Fruit fly (Drosophila melanogaster) whole organism, pupa: Measurements from ENCODE around the gene Gr93d.
A peak's percentile ranks its signal among the peaks of the same experiment; 100 is the strongest.

ENCODE experiments used
- CG10348 ChIP-seq: fragments of 200-800 bp; sonication (Bioruptor generic); IDR thresholded peaks from 2 replicates; pipeline ENCODE4 v1.3.6; 2022; ENCODE audit warnings: missing biosample characterization, missing genetic modification characterization
- CG12605 ChIP-seq: fragments of 200-800 bp; sonication (Bioruptor generic); IDR thresholded peaks from 2 replicates; pipeline ENCODE4 v1.3.6; 2022; ENCODE audit warnings: missing biosample characterization, missing genetic modification characterization
- CG13204 ChIP-seq: fragments of 200-800 bp; sonication (Bioruptor generic); optimal IDR thresholded peaks from 2 replicates; lab custom pipeline; 2018; ENCODE audit warnings: missing biosample characterization, mild to moderate bottlenecking, missing genetic modification characterization, moderate library complexity
- CG14655 ChIP-seq: fragments of 200-800 bp; sonication (Bioruptor generic); optimal IDR thresholded peaks from 3 replicates; lab custom pipeline; 2017; ENCODE audit warnings: mild to moderate bottlenecking, missing biosample characterization, missing genetic modification reagents, missing genetic modification characterization
- CG15710 ChIP-seq: fragments of 200-800 bp; sonication (Bioruptor generic); optimal IDR thresholded peaks from 2 replicates; lab custom pipeline; 2018; ENCODE audit warnings: missing biosample characterization, mild to moderate bottlenecking, missing genetic modification characterization, moderate library complexity
- CG17806 ChIP-seq: fragments of 200-800 bp; sonication (Bioruptor generic); optimal IDR thresholded peaks from 2 replicates; lab custom pipeline; 2018; ENCODE audit warnings: missing biosample characterization, mild to moderate bottlenecking, missing genetic modification characterization, moderate library complexity
- CG32121 ChIP-seq: fragments of 200-800 bp; sonication (Bioruptor generic); IDR thresholded peaks from 2 replicates; pipeline ENCODE4 v1.3.6; 2022; ENCODE audit warnings: missing biosample characterization, missing genetic modification characterization
- CG34367 ChIP-seq: fragments of 200-800 bp; sonication (Bioruptor generic); optimal IDR thresholded peaks from 2 replicates; lab custom pipeline; 2018; ENCODE audit warnings: missing biosample characterization, mild to moderate bottlenecking, missing genetic modification characterization
- CG4496 ChIP-seq: fragments of 200-800 bp; sonication (Bioruptor generic); IDR thresholded peaks from 3 replicates; pipeline ENCODE4 v1.3.6; 2022; ENCODE audit warnings: missing biosample characterization, missing genetic modification characterization
- CG8159 ChIP-seq: fragments of 200-800 bp; sonication (Bioruptor generic); optimal IDR thresholded peaks from 3 replicates; lab custom pipeline; 2018; ENCODE audit warnings: missing biosample characterization, mild to moderate bottlenecking, missing genetic modification characterization, moderate library complexity
- CG8301 ChIP-seq: fragments of 200-800 bp; sonication (Bioruptor generic); optimal IDR thresholded peaks from 2 replicates; lab custom pipeline; 2018; ENCODE audit warnings: missing biosample characterization, mild to moderate bottlenecking, missing genetic modification characterization
- CG9948 ChIP-seq: fragments of 200-800 bp; sonication (Bioruptor generic); optimal IDR thresholded peaks from 2 replicates; lab custom pipeline; 2018; ENCODE audit warnings: missing biosample characterization, mild to moderate bottlenecking, missing genetic modification characterization, moderate library complexity
- D1 ChIP-seq: fragments of 200-800 bp; sonication (Bioruptor generic); optimal IDR thresholded peaks from 2 replicates; lab custom pipeline; 2018; ENCODE audit warnings: missing biosample characterization, mild to moderate bottlenecking, missing genetic modification characterization, moderate library complexity
- EcR ChIP-seq: fragments of 200-800 bp; sonication (Bioruptor generic); optimal IDR thresholded peaks from 3 replicates; lab custom pipeline; 2019; ENCODE audit warnings: missing biosample characterization, missing genetic modification characterization, mild to moderate bottlenecking, moderate library complexity, missing genetic modification reagents
- Ets98B ChIP-seq: fragments of 200-800 bp; sonication (Bioruptor generic); IDR thresholded peaks from 2 replicates; pipeline ENCODE4 v1.3.6; 2022; ENCODE audit warnings: missing biosample characterization, missing genetic modification characterization
- Pif1A ChIP-seq: fragments of 200-800 bp; sonication (Bioruptor generic); optimal IDR thresholded peaks from 3 replicates; lab custom pipeline; 2016; ENCODE audit warnings: missing biosample characterization, missing genetic modification characterization
- Pif1B ChIP-seq: fragments of 200-800 bp; sonication (Bioruptor generic); optimal IDR thresholded peaks from 3 replicates; lab custom pipeline; 2016; ENCODE audit warnings: missing biosample characterization, missing genetic modification characterization
- Snoo ChIP-seq: fragments of 200-800 bp; sonication (Bioruptor generic); optimal IDR thresholded peaks from 3 replicates; lab custom pipeline; 2017; ENCODE audit warnings: missing biosample characterization, mild to moderate bottlenecking, missing genetic modification characterization, inconsistent platforms
- fd96Ca ChIP-seq: fragments of 200-800 bp; sonication (Bioruptor generic); IDR thresholded peaks from 3 replicates; pipeline ENCODE4 v1.3.6; 2022; ENCODE audit warnings: missing biosample characterization, missing genetic modification characterization
- gl ChIP-seq: fragments of 200-800 bp; sonication (Bioruptor generic); optimal IDR thresholded peaks from 2 replicates; lab custom pipeline; 2018; ENCODE audit warnings: missing biosample characterization, mild to moderate bottlenecking, missing genetic modification characterization
- rn ChIP-seq: fragments of 200-800 bp; sonication (Bioruptor generic); IDR thresholded peaks from 2 replicates; pipeline ENCODE4 v1.3.6; 2022; ENCODE audit warnings: missing biosample characterization, missing genetic modification characterization

Gene Gr93d

DNA sequence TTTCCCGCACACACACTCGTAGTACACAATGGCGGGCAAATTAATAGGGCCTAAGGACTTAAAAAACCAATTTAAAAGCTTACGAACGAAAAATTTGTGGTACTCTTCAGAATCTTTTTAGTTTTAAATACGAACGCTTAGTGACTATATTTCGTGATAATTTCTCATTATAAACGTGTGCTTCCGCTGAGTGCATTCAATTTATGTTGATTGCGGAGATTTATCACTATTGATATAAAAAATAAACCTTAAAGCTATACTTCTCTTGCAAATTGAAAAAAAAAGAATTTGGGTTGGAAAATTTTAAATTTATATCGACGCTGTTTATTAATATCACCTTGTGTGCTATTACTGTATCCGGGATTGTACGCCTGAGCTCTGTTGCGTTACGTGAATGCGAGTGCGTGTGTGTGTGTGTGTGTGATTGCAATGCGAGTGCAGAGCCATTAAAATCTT, 2.6 kb upstream of the Gr93d start:
- TF ChIP-seq Ets98B (GFP tag; lab: Robert Waterston, UW) (peak; percentile 78), EcR (GFP tag; lab: Kevin White, UChicago) (peak; percentile 43), gl (tag; lab: Kevin White, UChicago) (peak; percentile 49), Pif1A (peak; percentile 90), CG8301 (tag; lab: Kevin White, UChicago) (peak; percentile 92), CG14655 (GFP tag; lab: Kevin White, UChicago) (peak; percentile 96), CG15710 (tag; lab: Kevin White, UChicago) (peak; percentile 93), CG9948 (tag; lab: Kevin White, UChicago) (peak; percentile 91), CG4496 (GFP tag; lab: Robert Waterston, UW) (peak; percentile 87), fd96Ca (peak; percentile 78), Pif1B (GFP tag; lab: Kevin White, UChicago) (peak; percentile 94), CG13204 (GFP tag; lab: Kevin White, UChicago) (peak; percentile 76), D1 (peak; percentile 92), CG8159 (tag; lab: Kevin White, UChicago) (peak; percentile 95), CG34367 (tag; lab: Kevin White, UChicago) (peak; percentile 83), CG12605 (GFP tag; lab: Robert Waterston, UW) (peak; percentile 65), CG10348 (peak; percentile 69), CG32121 (GFP tag; lab: Robert Waterston, UW) (peak; percentile 79), Snoo (peak; percentile 95), rn (GFP tag; lab: Robert Waterston, UW) (peak; percentile 34; the same call in 1 of the 2 replicates), CG17806 (tag; lab: Kevin White, UChicago) (peak; percentile 87)

DNA sequence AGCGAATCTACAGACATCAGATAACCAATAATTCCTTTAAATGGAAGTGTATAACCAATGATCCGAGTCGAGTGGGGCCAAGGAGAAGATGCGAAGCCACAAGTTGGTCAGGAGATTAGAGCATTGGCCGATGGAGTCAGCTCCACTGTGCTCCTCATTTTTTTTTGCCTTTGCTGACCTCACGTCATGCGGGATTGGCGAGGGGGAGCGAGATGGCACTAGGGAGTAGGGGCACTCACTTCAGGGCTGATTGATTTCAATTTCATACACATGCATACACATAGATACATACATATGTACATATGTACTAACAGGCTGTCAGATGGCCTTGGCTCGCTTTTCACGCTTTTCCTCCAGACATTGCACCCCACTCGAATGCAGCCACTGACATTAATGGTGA, 1.8 kb upstream of the Gr93d start:
- TF ChIP-seq Snoo, result no peak
- TF ChIP-seq CG32121 (GFP tag; lab: Robert Waterston, UW), result peak; percentile 28; the same call in 1 of the 2 replicates
- TF ChIP-seq CG34367 (tag; lab: Kevin White, UChicago), result no peak
- TF ChIP-seq CG13204 (GFP tag; lab: Kevin White, UChicago), result no peak
- no peak for TF ChIP-seq CG15710 (tag; lab: Kevin White, UChicago)
- TF ChIP-seq rn (GFP tag; lab: Robert Waterston, UW), result no peak
- no peak for TF ChIP-seq CG12605 (GFP tag; lab: Robert Waterston, UW)
- TF ChIP-seq EcR (GFP tag; lab: Kevin White, UChicago), result peak; percentile 53
- no peak for TF ChIP-seq CG10348
- no peak for TF ChIP-seq Ets98B (GFP tag; lab: Robert Waterston, UW)
- TF ChIP-seq Pif1B (GFP tag; lab: Kevin White, UChicago), result no peak
- no peak for TF ChIP-seq D1
- no peak for TF ChIP-seq CG8301 (tag; lab: Kevin White, UChicago)
- peak; percentile 27; the same call in 1 of the 3 replicates for TF ChIP-seq CG4496 (GFP tag; lab: Robert Waterston, UW)
- TF ChIP-seq CG8159 (tag; lab: Kevin White, UChicago), result no peak
- TF ChIP-seq Pif1A, result no peak
- TF ChIP-seq CG14655 (GFP tag; lab: Kevin White, UChicago), result no peak
- TF ChIP-seq CG17806 (tag; lab: Kevin White, UChicago), result no peak
- peak; percentile 36; the same call in 1 of the 3 replicates for TF ChIP-seq fd96Ca

DNA sequence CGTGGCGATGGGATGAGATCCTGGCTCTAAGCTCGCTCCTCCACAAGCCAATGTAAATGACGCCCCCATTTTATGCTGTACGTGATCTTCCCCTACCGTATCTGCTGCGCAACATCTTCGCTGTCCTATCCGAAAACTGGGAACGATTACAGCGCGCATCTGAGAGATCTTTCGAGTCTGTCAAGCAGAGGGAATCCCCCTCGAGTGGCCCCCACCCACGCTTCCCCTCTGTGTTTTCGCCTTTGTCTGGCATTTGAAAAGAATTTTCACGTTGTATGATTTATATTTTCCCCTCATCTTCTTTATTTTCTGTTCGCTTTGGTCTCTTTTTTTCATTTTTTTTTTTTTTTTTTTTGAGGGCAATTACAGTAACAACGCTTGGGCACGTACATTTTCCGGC, 979 bp upstream of the Gr93d start:
- TF ChIP-seq EcR (GFP tag; lab: Kevin White, UChicago) (no peak), Ets98B (GFP tag; lab: Robert Waterston, UW) (0 out of 2 replicates have a peak, but pooled peaks have one; percentile 10), D1 (no peak), CG4496 (GFP tag; lab: Robert Waterston, UW) (peak; percentile 65; the same call in 2 of the 3 replicates), CG17806 (tag; lab: Kevin White, UChicago) (no peak), CG10348 (no peak), CG9948 (tag; lab: Kevin White, UChicago) (no peak), rn (GFP tag; lab: Robert Waterston, UW) (no peak), fd96Ca (no peak), Snoo (no peak), CG12605 (GFP tag; lab: Robert Waterston, UW) (no peak)
- TF ChIP-seq, all 21 proteins: peak for 2

DNA sequence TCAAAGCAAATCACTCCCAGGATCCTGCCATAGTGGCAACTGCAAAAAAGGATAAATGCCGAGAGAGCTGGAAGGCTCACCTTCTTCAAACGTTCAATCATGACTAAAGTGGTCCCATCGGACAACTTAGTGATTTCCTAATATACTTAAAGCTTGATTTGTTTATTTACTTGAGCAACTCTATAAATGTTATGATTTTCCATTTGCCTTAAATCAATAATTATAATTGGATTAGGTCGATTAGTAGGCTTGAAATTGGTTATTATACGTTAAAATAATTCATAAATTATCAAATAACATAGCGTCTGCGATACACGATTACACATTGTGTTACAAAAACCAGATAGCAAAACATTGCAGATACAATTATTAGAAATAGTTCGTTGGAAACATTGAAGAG, 1.3 kb downstream of the Gr93d start, which contains the start of gene Gr93c:
Gene Gr93c (minus strand): TSS at position 101 of the 400 bp plus-strand sequence.
- no peak for TF ChIP-seq CG34367 (tag; lab: Kevin White, UChicago)

DNA sequence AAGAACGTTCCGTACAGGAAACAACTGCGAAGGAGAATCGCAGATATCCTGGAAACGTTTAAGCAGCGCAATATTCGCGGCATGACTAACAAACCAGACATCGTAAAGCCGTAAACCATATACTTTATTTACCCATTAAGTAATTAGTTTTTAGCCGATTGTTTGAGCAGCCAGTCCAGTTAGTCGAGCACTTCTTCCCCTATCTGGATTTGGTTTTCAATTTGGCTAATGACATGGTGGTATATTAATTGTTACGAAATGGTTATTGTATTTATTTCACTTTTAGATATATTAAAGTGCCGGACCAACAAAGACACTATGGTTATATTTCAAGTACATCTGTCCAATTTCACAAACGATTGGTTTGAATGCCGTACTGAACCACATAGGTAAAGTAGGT, 2.8 kb downstream of the Gr93d start, which contains the start of gene Gr93b:
Gene Gr93b (minus strand): TSS at position 101 of the 400 bp plus-strand sequence.
- TF ChIP-seq CG34367 (tag; lab: Kevin White, UChicago) (no peak), rn (GFP tag; lab: Robert Waterston, UW) (no peak), CG32121 (GFP tag; lab: Robert Waterston, UW) (no peak), Ets98B (GFP tag; lab: Robert Waterston, UW) (no peak), CG17806 (tag; lab: Kevin White, UChicago) (no peak), EcR (GFP tag; lab: Kevin White, UChicago) (no peak), CG10348 (no peak), CG8301 (tag; lab: Kevin White, UChicago) (no peak), CG9948 (tag; lab: Kevin White, UChicago) (no peak), CG4496 (GFP tag; lab: Robert Waterston, UW) (no peak), CG12605 (GFP tag; lab: Robert Waterston, UW) (no peak), gl (tag; lab: Kevin White, UChicago) (no peak), CG13204 (GFP tag; lab: Kevin White, UChicago) (no peak), D1 (no peak), CG8159 (tag; lab: Kevin White, UChicago) (no peak), Snoo (no peak), CG15710 (tag; lab: Kevin White, UChicago) (no peak), fd96Ca (no peak), Pif1A (no peak), CG14655 (GFP tag; lab: Kevin White, UChicago) (no peak)
